Fruit fly (Drosophila melanogaster) whole organism, embryonic: ENCODE measurements around the gene B-H1.

Experiments
- Atf-2 ChIP-seq: fragments of 200-800 bp; sonication (Bioruptor generic); optimal IDR thresholded peaks from 2 replicates; lab custom pipeline; 2016; ENCODE audit warnings: missing biosample characterization, missing genetic modification characterization
- Bteb2 ChIP-seq: fragments of 200-800 bp; sonication (Bioruptor generic); optimal IDR thresholded peaks from 2 replicates; lab custom pipeline; 2016; ENCODE audit warnings: missing biosample characterization, missing genetic modification characterization
- CG14667 ChIP-seq: fragments of 200-800 bp; sonication (Bioruptor generic); IDR thresholded peaks from 2 replicates; pipeline ENCODE4 v1.3.6; 2022; ENCODE audit warnings: missing biosample characterization, missing genetic modification characterization
- CG14710 ChIP-seq: fragments of 200-800 bp; sonication (Bioruptor generic); optimal IDR thresholded peaks from 3 replicates; lab custom pipeline; 2019; ENCODE audit warnings: missing biosample characterization, mild to moderate bottlenecking, missing genetic modification characterization, moderate library complexity
- CG15601 ChIP-seq: fragments of 200-800 bp; sonication (Bioruptor generic); optimal IDR thresholded peaks from 3 replicates; lab custom pipeline; 2019; ENCODE audit warnings: missing biosample characterization, mild to moderate bottlenecking, missing genetic modification characterization, moderate library complexity
- CG1603 ChIP-seq: fragments of 200-800 bp; sonication (Bioruptor generic); optimal IDR thresholded peaks from 2 replicates; lab custom pipeline; 2019; ENCODE audit warnings: missing biosample characterization, mild to moderate bottlenecking, missing genetic modification characterization, moderate library complexity
- CG16815 ChIP-seq: fragments of 200-800 bp; sonication (Bioruptor generic); optimal IDR thresholded peaks from 3 replicates; lab custom pipeline; 2017; ENCODE audit warnings: missing biosample characterization, mild to moderate bottlenecking, missing genetic modification characterization
- CG17829 ChIP-seq: fragments of 200-800 bp; optimal IDR thresholded peaks from 2 replicates; lab custom pipeline; 2019; ENCODE audit warnings: missing biosample characterization, mild to moderate bottlenecking, missing genetic modification characterization, moderate library complexity
- CG1832 ChIP-seq: fragments of 200-800 bp; sonication (Bioruptor generic); optimal IDR thresholded peaks from 2 replicates; lab custom pipeline; 2017; ENCODE audit warnings: missing biosample characterization, mild to moderate bottlenecking, missing genetic modification characterization, inconsistent platforms
- CG18599 ChIP-seq: fragments of 200-800 bp; sonication (Bioruptor generic); optimal IDR thresholded peaks from 3 replicates; lab custom pipeline; 2017; ENCODE audit warnings: missing biosample characterization, missing genetic modification characterization, mild to moderate bottlenecking, moderate library complexity, missing genetic modification reagents
- CG18619 ChIP-seq: fragments of 200-800 bp; sonication (Bioruptor generic); optimal IDR thresholded peaks from 3 replicates; lab custom pipeline; 2017; ENCODE audit warnings: missing biosample characterization, mild to moderate bottlenecking, missing genetic modification characterization
- CG4730 ChIP-seq: fragments of 200-800 bp; sonication (Bioruptor generic); IDR thresholded peaks from 2 replicates; pipeline ENCODE4 v1.3.6; 2022; ENCODE audit warnings: missing biosample characterization, missing genetic modification characterization
- CG6813 ChIP-seq: fragments of 200-800 bp; sonication (Bioruptor generic); optimal IDR thresholded peaks from 2 replicates; lab custom pipeline; 2017; ENCODE audit warnings: missing biosample characterization, missing genetic modification characterization, mild to moderate bottlenecking, moderate library complexity, missing genetic modification reagents
- CoRest ChIP-seq: fragments of 200-800 bp; sonication (Bioruptor generic); optimal IDR thresholded peaks from 3 replicates; lab custom pipeline; 2018; ENCODE audit warnings: missing biosample characterization, mild to moderate bottlenecking, missing genetic modification characterization, moderate library complexity
- D19B ChIP-seq: fragments of 200-800 bp; sonication (Bioruptor generic); optimal IDR thresholded peaks from 2 replicates; lab custom pipeline; 2017; ENCODE audit warnings: missing biosample characterization, mild to moderate bottlenecking, missing genetic modification characterization
- Dad ChIP-seq: fragments of 200-800 bp; sonication (Bioruptor generic); optimal IDR thresholded peaks from 3 replicates; lab custom pipeline; 2016; ENCODE audit warnings: missing biosample characterization, missing genetic modification characterization
- E2f1 ChIP-seq: fragments of 200-800 bp; sonication (Bioruptor generic); IDR thresholded peaks from 2 replicates; pipeline ENCODE4 v1.3.6; 2022; ENCODE audit warnings: missing biosample characterization, missing genetic modification characterization
- Gug ChIP-seq: fragments of 200-800 bp; sonication (Bioruptor generic); IDR thresholded peaks from 4 replicates; pipeline ENCODE4 v1.3.6; 2022; ENCODE audit warnings: missing biosample characterization, missing genetic modification characterization
- Hey ChIP-seq: fragments of 200-800 bp; sonication (Bioruptor generic); optimal IDR thresholded peaks from 3 replicates; lab custom pipeline; 2018; ENCODE audit warnings: missing biosample characterization, mild to moderate bottlenecking, missing genetic modification characterization
- Hr39 ChIP-seq: fragments of >200 bp; optimal IDR thresholded peaks from 2 replicates; lab custom pipeline; 2017
- MESR4 ChIP-seq: fragments of 200-800 bp; sonication (Bioruptor generic); optimal IDR thresholded peaks from 2 replicates; lab custom pipeline; 2018; ENCODE audit warnings: missing biosample characterization, mild to moderate bottlenecking, missing genetic modification characterization, moderate library complexity
- MTF-1 ChIP-seq: fragments of 200-800 bp; sonication (Bioruptor generic); optimal IDR thresholded peaks from 2 replicates; lab custom pipeline; 2018; ENCODE audit warnings: missing biosample characterization, mild to moderate bottlenecking, missing genetic modification characterization, borderline replicate concordance
- Max ChIP-seq: fragments of 200-800 bp; sonication (Bioruptor generic); optimal IDR thresholded peaks from 2 replicates; lab custom pipeline; 2016; ENCODE audit warnings: missing biosample characterization, mild to moderate bottlenecking, missing genetic modification characterization
- NC2α ChIP-seq: fragments of 200-800 bp; sonication (Bioruptor generic); optimal IDR thresholded peaks from 2 replicates; lab custom pipeline; 2016; ENCODE audit warnings: missing biosample characterization, missing genetic modification characterization
- Nf-YB ChIP-seq: fragments of 200-800 bp; sonication (Bioruptor generic); optimal IDR thresholded peaks from 3 replicates; lab custom pipeline; 2019; ENCODE audit warnings: missing biosample characterization, mild to moderate bottlenecking, missing genetic modification characterization, moderate library complexity
- Nf-YC ChIP-seq: fragments of 200-800 bp; optimal IDR thresholded peaks from 3 replicates; lab custom pipeline; 2019; ENCODE audit warnings: missing biosample characterization, mild to moderate bottlenecking, missing genetic modification characterization, moderate library complexity
- Ptx1 ChIP-seq: fragments of 200-800 bp; sonication (Bioruptor generic); IDR thresholded peaks from 2 replicates; pipeline ENCODE4 v1.3.6; 2022; ENCODE audit warnings: missing biosample characterization, missing genetic modification characterization
- Ssrp ChIP-seq: fragments of 200-800 bp; sonication (Bioruptor generic); optimal IDR thresholded peaks from 2 replicates; lab custom pipeline; 2018; ENCODE audit warnings: missing biosample characterization, mild to moderate bottlenecking, missing genetic modification characterization, moderate library complexity
- amos ChIP-seq: fragments of 200-800 bp; sonication (Bioruptor generic); IDR thresholded peaks from 2 replicates; pipeline ENCODE4 v1.3.6; 2022; ENCODE audit warnings: missing biosample characterization, missing genetic modification characterization; ENCODE audit not compliant: partially characterized antibody
- crp ChIP-seq, 2 experiments: fragments of 200-800 bp; sonication (Bioruptor generic); optimal IDR thresholded peaks; 2 replicates in 1 of 2; 3 replicates in 1 of 2; lab custom pipeline; 2017; ENCODE audit warnings: missing biosample characterization in 2 of 2, missing genetic modification characterization in 2 of 2, mild to moderate bottlenecking in 1 of 2, moderate library complexity in 1 of 2
- cwo ChIP-seq: fragments of 200-800 bp; sonication (Bioruptor generic); optimal IDR thresholded peaks from 3 replicates; lab custom pipeline; 2017; ENCODE audit warnings: missing biosample characterization, missing genetic modification characterization, mild to moderate bottlenecking, moderate library complexity, missing genetic modification reagents
- fru ChIP-seq: fragments of >200 bp; optimal IDR thresholded peaks from 2 replicates; lab custom pipeline; 2017
- hbn ChIP-seq: fragments of 200-800 bp; sonication (Bioruptor generic); IDR thresholded peaks from 2 replicates; pipeline ENCODE4 v1.3.6; 2022; ENCODE audit warnings: missing biosample characterization, missing genetic modification characterization; ENCODE audit not compliant: partially characterized antibody
- knrl ChIP-seq: fragments of 200-800 bp; sonication (Bioruptor generic); IDR thresholded peaks from 3 replicates; pipeline ENCODE4 v1.3.6; 2022; ENCODE audit warnings: missing biosample characterization, missing genetic modification characterization; ENCODE audit not compliant: partially characterized antibody
- seq ChIP-seq: fragments of 200-800 bp; sonication (Bioruptor generic); IDR thresholded peaks from 2 replicates; pipeline ENCODE4 v1.3.6; 2022; ENCODE audit warnings: missing biosample characterization, missing genetic modification characterization
- sna ChIP-seq: fragments of 200-800 bp; sonication (Bioruptor generic); IDR thresholded peaks from 2 replicates; pipeline ENCODE4 v1.3.6; 2022; ENCODE audit warnings: missing biosample characterization, missing genetic modification characterization; ENCODE audit not compliant: partially characterized antibody
- stwl ChIP-seq: fragments of 200-800 bp; sonication (Bioruptor generic); optimal IDR thresholded peaks from 3 replicates; lab custom pipeline; 2018; ENCODE audit warnings: missing biosample characterization, mild to moderate bottlenecking, missing genetic modification characterization, moderate library complexity
- tin ChIP-seq: fragments of 200-800 bp; sonication (Bioruptor generic); optimal IDR thresholded peaks from 3 replicates; lab custom pipeline; 2016; ENCODE audit warnings: missing biosample characterization, missing genetic modification characterization
- trh ChIP-seq: fragments of 200-800 bp; sonication (Bioruptor generic); optimal IDR thresholded peaks from 2 replicates; lab custom pipeline; 2016; ENCODE audit warnings: missing biosample characterization, missing genetic modification characterization
- tup ChIP-seq: fragments of 200-800 bp; sonication (Bioruptor generic); optimal IDR thresholded peaks from 2 replicates; lab custom pipeline; 2016; ENCODE audit warnings: missing biosample characterization, mild to moderate bottlenecking, missing genetic modification characterization, moderate library complexity
- vfl ChIP-seq: fragments of 200-800 bp; sonication (Bioruptor generic); optimal IDR thresholded peaks from 2 replicates; lab custom pipeline; 2016; ENCODE audit warnings: missing biosample characterization, missing genetic modification characterization
- wek ChIP-seq: fragments of 200-800 bp; sonication (Bioruptor generic); optimal IDR thresholded peaks from 3 replicates; lab custom pipeline; 2018; ENCODE audit warnings: missing biosample characterization, mild to moderate bottlenecking, missing genetic modification characterization, moderate library complexity
- zf30C ChIP-seq: fragments of 200-800 bp; sonication (Bioruptor generic); optimal IDR thresholded peaks from 3 replicates; lab custom pipeline; 2018; ENCODE audit warnings: missing biosample characterization, mild to moderate bottlenecking, missing genetic modification characterization

B-H1 gene

DNA sequence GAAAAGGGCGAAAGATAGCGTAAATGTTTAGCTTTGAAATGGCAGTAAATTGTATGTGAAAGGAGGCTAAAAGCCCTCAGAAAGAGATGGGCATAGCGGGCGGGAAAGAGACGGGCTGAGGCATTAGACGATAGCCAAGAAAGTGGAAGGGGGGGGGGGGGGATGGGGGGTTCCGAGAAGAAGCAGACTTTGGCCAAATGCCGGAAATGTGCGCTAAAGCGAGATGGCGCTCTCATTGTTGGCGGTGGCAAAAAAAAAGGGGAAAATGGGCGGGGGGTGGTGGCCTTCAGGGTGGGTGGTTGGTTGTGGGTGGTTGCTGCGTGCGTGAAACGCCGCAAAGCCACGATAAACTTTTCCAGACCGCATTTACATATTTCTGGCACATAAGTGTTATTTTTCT is 14.3 kb upstream of the B-H1 start (continued):
- TF ChIP-seq Nf-YC (tag; lab: Kevin White, UChicago): peak; percentile 76

DNA sequence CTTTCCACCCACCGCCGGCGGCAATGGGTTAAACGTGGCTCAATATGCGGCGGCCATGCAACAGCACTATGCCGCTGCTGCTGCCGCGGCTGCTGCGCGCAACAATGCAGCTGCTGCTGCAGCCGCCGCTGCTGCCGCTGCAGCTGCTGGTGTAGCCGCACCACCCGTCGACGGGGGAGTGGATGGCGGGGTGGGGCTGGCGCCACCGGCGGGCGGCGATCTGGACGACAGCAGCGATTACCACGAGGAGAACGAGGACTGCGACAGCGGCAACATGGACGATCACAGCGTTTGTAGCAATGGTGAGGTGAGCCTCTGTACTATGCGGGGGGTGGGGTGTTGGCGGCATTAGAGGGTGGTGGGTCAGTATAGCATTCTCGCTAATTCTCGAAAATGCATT is 937 bp downstream of the B-H1 start:
- TF ChIP-seq Atf-2 (no peak), Hr39 (lab: Kevin White, UChicago) (peak; percentile 35)

DNA sequence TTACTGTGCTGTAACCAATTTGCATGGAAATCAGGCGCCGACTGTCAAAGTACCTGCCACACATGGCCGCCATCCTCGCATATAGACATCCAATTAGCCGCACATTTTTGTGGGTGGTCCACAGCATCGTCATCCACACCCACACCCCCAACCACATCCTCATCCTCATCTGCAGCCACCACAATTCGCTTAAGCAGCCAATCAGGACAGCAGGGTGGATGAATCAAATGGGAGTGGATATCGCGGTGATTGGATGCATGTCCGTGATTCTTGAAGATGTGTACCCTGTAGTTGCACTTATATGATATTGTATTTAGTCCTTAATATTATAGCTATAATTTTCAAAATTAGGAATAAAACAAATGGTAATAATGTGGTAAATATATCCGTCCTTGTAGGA is 7.6 kb downstream of the B-H1 start:
- peak; percentile 91 for TF ChIP-seq Nf-YB (GFP tag; lab: Kevin White, UChicago)
- TF ChIP-seq amos (GFP tag; lab: Robert Waterston, UW): no peak
- peak; percentile 90 for TF ChIP-seq Nf-YC (tag; lab: Kevin White, UChicago)
- TF ChIP-seq Bteb2 (GFP tag; lab: Kevin White, UChicago): no peak

DNA sequence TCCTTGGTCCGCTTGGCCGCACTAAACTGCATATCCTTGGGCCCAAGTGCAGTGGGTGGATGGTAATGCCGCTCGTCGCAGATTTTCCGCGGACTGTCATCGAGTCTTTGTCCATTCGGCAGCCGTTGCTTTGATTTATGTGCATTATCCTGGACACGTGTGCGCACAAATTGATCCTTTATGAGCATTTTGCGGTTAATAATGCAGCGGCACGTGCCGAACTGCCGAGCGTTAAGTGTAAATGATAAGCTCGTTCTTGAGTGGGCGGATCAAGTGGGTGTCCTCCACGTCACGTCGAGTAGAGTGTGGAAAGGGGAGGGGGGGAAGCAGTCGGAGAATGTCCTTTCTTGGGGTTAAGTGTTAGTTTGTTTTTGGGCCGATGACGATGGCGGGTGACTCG is 10.5 kb downstream of the B-H1 start:
- TF ChIP-seq CG6813: no peak
- TF ChIP-seq E2f1 (GFP tag; lab: Robert Waterston, UW): no peak
- TF ChIP-seq Hey (tag; lab: Kevin White, UChicago): peak; percentile 94

DNA sequence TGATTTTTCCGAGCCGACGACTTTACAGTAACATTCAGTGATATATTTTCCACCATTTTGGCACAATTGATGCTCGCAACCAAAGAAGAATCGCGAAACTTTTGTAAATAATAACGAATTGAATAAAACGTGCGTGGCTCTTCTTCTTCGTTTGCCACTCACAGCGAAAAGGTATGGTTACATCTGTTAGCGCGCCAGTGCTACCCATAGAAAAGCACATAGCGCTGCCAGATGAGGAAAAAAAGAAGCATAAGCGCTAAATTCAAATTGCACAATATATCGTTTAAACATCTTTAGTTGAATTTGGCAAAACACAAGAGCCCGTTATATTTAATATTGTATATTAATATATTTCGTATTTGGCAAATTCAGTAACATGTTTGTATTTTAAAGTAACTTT is 24.7 kb downstream of the B-H1 start, which contains the start of gene CG8611:
TSS of gene CG8611 (minus strand) at position 159 of the 400 bp plus-strand sequence.
- TF ChIP-seq CG18599 (GFP tag; lab: Kevin White, UChicago) (no peak), CG16815 (no peak), Ssrp (tag; lab: Kevin White, UChicago) (no peak), tup (GFP tag; lab: Kevin White, UChicago) (no peak), crp (GFP tag; optimal IDR thresholded peaks at IDR 0.05; lab: Kevin White, UChicago) (peak in 1 of 2 experiments; percentile 81), CG14710 (tag; lab: Kevin White, UChicago) (peak; percentile 41), sna (GFP tag; lab: Robert Waterston, UW) (no peak), CG1832 (GFP tag; lab: Kevin White, UChicago) (no peak), cwo (GFP tag; lab: Kevin White, UChicago) (peak; percentile 52), knrl (GFP tag; lab: Robert Waterston, UW) (peak; percentile 37; the same call in 1 of the 3 replicates), CG15601 (tag; lab: Kevin White, UChicago) (no peak), MTF-1 (GFP tag; lab: Kevin White, UChicago) (no peak), seq (no peak), Max (GFP tag; lab: Kevin White, UChicago) (peak; percentile 73), Gug (GFP tag; lab: Robert Waterston, UW) (no peak), CG4730 (no peak), stwl (peak; percentile 86), hbn (GFP tag; lab: Robert Waterston, UW) (no peak), CG1603 (tag; lab: Kevin White, UChicago) (peak; percentile 60), vfl (GFP tag; lab: Kevin White, UChicago) (no peak), CoRest (tag; lab: Kevin White, UChicago) (peak; percentile 9), Ptx1 (no peak), MESR4 (GFP tag; lab: Kevin White, UChicago) (peak; percentile 31), wek (GFP tag; lab: Kevin White, UChicago) (no peak), D19B (no peak), NC2α (GFP tag; lab: Kevin White, UChicago) (no peak), fru (lab: Kevin White, UChicago) (no peak), CG17829 (tag; lab: Kevin White, UChicago) (peak; percentile 29), tin (GFP tag; lab: Kevin White, UChicago) (no peak), zf30C (GFP tag; lab: Kevin White, UChicago) (no peak), Dad (GFP tag; lab: Kevin White, UChicago) (no peak), CG14667 (GFP tag; lab: Robert Waterston, UW) (no peak), trh (GFP tag; lab: Kevin White, UChicago) (no peak), CG18619 (no peak)
